Fruit fly (Drosophila melanogaster): ENCODE measurements around the gene CG31473.

DNA sequence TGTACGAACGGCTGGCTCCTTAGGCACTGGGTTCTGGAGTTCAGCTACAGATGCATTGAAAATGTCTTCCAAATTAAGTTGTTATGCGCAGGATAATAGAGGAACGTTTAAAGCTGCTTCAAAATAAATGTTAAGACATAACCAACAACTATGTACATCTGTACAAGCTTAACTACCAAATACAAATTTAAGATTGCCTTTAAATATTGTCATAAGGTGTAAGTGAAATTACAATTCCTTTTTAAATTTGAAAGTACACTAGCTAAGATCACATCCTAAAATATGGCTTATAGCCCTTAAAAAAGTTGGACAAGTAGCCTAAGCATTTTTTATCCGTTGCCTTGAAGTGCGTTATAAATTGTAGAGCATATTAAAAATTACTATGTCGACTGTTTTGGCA is at the start of gene CG31473:
- TF ChIP-seq Snoo (tag; optimal IDR thresholded peaks at IDR 0.05), result no peak
- TF ChIP-seq CG34367 (tag; optimal IDR thresholded peaks at IDR 0.05), result no peak
- no peak for TF ChIP-seq CG13204 (GFP tag; optimal IDR thresholded peaks at IDR 0.05)
- no peak for TF ChIP-seq CG4496 (GFP tag; IDR thresholded peaks at IDR 0.05)
- no peak for TF ChIP-seq CG14655 (GFP tag; optimal IDR thresholded peaks at IDR 0.05)
- TF ChIP-seq fd96Ca (GFP tag; IDR thresholded peaks at IDR 0.05), result no peak
- no peak for TF ChIP-seq rn (GFP tag; IDR thresholded peaks at IDR 0.05)
- no peak for TF ChIP-seq EcR (GFP tag; optimal IDR thresholded peaks at IDR 0.05)
- TF ChIP-seq CG17806 (tag; optimal IDR thresholded peaks at IDR 0.05), result no peak
- no peak for TF ChIP-seq Pif1B (GFP tag; optimal IDR thresholded peaks at IDR 0.05)
- no peak for TF ChIP-seq CG15710 (tag; optimal IDR thresholded peaks at IDR 0.05)
- TF ChIP-seq CG10348 (GFP tag; IDR thresholded peaks at IDR 0.05), result no peak
- TF ChIP-seq gl (tag; optimal IDR thresholded peaks at IDR 0.05), result no peak
- no peak for TF ChIP-seq CG8301 (tag; optimal IDR thresholded peaks at IDR 0.05)
